Worm (Caenorhabditis elegans): Measurements from ENCODE around the gene daf-3.
A peak's percentile ranks its signal among the peaks of the same experiment; 100 is the strongest.

The daf-3 gene

DNA sequence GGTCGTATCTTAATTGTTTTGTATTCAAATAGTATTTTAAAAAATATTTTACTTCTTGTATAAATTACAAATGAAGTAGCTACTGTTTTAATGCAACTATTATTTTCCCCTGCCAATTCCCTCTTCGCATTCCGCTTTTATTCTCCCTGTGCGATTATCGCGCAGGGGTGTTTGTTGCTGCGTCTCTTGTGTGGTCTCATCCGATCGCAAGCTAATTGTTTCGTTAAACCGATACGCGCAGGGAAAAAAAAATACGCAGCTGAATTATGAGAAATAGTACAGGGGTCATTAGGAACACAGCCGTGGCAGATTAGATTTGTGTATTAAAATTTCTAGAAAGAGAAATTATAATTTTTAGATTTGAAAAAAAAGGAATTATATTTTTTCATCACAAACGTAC is 18.8 kb downstream of the daf-3 start (continued):
- TF ChIP-seq nhr-102 (tag; optimal IDR thresholded peaks at IDR 0.05) (peak; percentile 99), Y48G9A.11 (GFP tag; IDR thresholded peaks at IDR 0.05) (no peak), nhr-76 (tag; optimal IDR thresholded peaks at IDR 0.05) (peak; percentile 83), fos-1 (tag; optimal IDR thresholded peaks at IDR 0.05) (peak; percentile 84), F26F4.8 (GFP tag; conservative IDR thresholded peaks at IDR 0.05) (0 out of 2 replicates have a peak, but pooled peaks have one; percentile 49), lin-39 (tag; optimal IDR thresholded peaks at IDR 0.05) (peak; percentile 86), unc-39 (tag; optimal IDR thresholded peaks at IDR 0.05) (peak; percentile 17), lir-3 (tag; optimal IDR thresholded peaks at IDR 0.05) (peak; percentile 91), php-3 (GFP tag; IDR thresholded peaks at IDR 0.05) (peak; percentile 98), F44E2.7 (GFP tag; IDR thresholded peaks at IDR 0.05) (no peak), nhr-111 (GFP tag; optimal IDR thresholded peaks at IDR 0.05) (peak; percentile 72), lin-13 (GFP tag; optimal IDR thresholded peaks at IDR 0.05) (peak; percentile 96), lin-29 (GFP tag; IDR thresholded peaks at IDR 0.05) (peak; percentile 97), tra-1 (GFP tag; IDR thresholded peaks at IDR 0.05) (peak; percentile 93), Y105C5A.15 (GFP tag; IDR thresholded peaks at IDR 0.05) (0 out of 2 replicates have a peak, but pooled peaks have one; percentile 31), zip-2 (tag; optimal IDR thresholded peaks at IDR 0.05) (peak; percentile 97), duxl-1 (tag; optimal IDR thresholded peaks at IDR 0.05; ENCODE audit: poor library complexity) (peak; percentile 99), nhr-77 (tag; optimal IDR thresholded peaks at IDR 0.05) (peak; percentile 100), aly-2 (tag; optimal IDR thresholded peaks at IDR 0.05) (no peak), nhr-6 (tag; optimal IDR thresholded peaks at IDR 0.05) (peak; percentile 97), ama-1 (optimal IDR thresholded peaks at IDR 0.05) (no peak), ztf-11 (tag; optimal IDR thresholded peaks at IDR 0.05) (peak; percentile 82), cey-2 (tag; optimal IDR thresholded peaks at IDR 0.05; ENCODE audit: borderline replicate concordance, insufficient read depth) (peak; percentile 72), nhr-11 (tag; optimal IDR thresholded peaks at IDR 0.05) (peak; percentile 97), daf-19 (GFP tag; conservative IDR thresholded peaks at IDR 0.05) (peak; percentile 90), R02D3.7 (tag; optimal IDR thresholded peaks at IDR 0.05) (peak; percentile 38), ceh-32 (tag; optimal IDR thresholded peaks at IDR 0.05; ENCODE audit: poor library complexity) (peak; percentile 88), ceh-82 (tag; optimal IDR thresholded peaks at IDR 0.05) (peak; percentile 70)

DNA sequence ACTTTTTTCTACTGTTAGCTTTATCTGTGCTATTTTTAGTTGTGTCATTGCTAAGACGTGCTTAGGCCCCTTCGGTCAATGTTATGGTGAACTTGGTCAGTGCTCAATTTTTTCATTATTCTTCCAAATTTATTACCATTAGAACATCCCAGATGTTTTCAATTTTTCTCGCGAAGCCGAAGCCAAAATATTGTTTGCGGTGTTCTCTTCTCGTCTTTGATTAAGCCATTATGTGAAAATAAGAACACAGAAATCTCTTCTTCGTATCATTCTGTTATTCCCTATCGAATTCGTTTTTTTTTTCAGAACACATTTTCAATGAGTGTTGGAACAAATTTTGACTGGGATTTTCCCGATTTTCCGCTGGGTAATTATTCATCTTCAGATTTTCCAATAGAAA is 22.8 kb downstream of the daf-3 start, which contains the start of gene gtr-1:
gtr-1 (plus strand) TSS at position 301 of the 400 bp plus-strand sequence.
- TF ChIP-seq lim-7 (GFP tag; IDR thresholded peaks at IDR 0.05) (no peak), ces-1 (GFP tag; optimal IDR thresholded peaks at IDR 0.05) (no peak), nhr-77 (tag; optimal IDR thresholded peaks at IDR 0.05) (no peak), ceh-44 (GFP tag; IDR thresholded peaks at IDR 0.05) (no peak), R02D3.7 (tag; optimal IDR thresholded peaks at IDR 0.05) (no peak), F26F4.8 (GFP tag; conservative IDR thresholded peaks at IDR 0.05) (no peak), daf-12 (tag; optimal IDR thresholded peaks at IDR 0.05) (no peak), mdt-29 (GFP tag; IDR thresholded peaks at IDR 0.05) (no peak), nhr-25 (tag; optimal IDR thresholded peaks at IDR 0.05; ENCODE audit: borderline replicate concordance, insufficient read depth) (no peak), arid-1 (GFP tag; conservative IDR thresholded peaks at IDR 0.05) (no peak), mep-1 (tag; optimal IDR thresholded peaks at IDR 0.05) (no peak), ceh-62 (tag; optimal IDR thresholded peaks at IDR 0.05) (no peak), unc-62 (GFP tag; optimal IDR thresholded peaks at IDR 0.05 in 1 of 2) (no peak), unc-62 (tag; optimal IDR thresholded peaks at IDR 0.05) (no peak), hif-1 (tag; optimal IDR thresholded peaks at IDR 0.05) (no peak), Y75B8A.6 (GFP tag; IDR thresholded peaks at IDR 0.05) (no peak)

Data from whole organism, L4 larva.